Worm (Caenorhabditis elegans) whole organism, L4/young adult: ENCODE results near the gene T13H5.1.
A peak's percentile ranks its signal among the peaks of the same experiment; 100 is the strongest.

Experiments used
- W03F9.2 ChIP-seq: fragments of 150-350 bp; optimal IDR thresholded peaks from 2 replicates; lab custom pipeline; 2014; ENCODE audit warnings: missing biosample characterization, missing genetic modification characterization
- dao-5 ChIP-seq: sonication (generic microtip); optimal IDR thresholded peaks from 2 replicates; lab custom pipeline; 2016; ENCODE audit warnings: missing genotype, missing genetic modification characterization, moderate library complexity, missing compliant biosample characterization
- him-1 ChIP-seq: sonication (generic microtip); optimal IDR thresholded peaks from 2 replicates; lab custom pipeline; 2016; ENCODE audit warnings: missing genotype, missing genetic modification reagents, missing genetic modification characterization, missing compliant biosample characterization

Gene T13H5.1

DNA sequence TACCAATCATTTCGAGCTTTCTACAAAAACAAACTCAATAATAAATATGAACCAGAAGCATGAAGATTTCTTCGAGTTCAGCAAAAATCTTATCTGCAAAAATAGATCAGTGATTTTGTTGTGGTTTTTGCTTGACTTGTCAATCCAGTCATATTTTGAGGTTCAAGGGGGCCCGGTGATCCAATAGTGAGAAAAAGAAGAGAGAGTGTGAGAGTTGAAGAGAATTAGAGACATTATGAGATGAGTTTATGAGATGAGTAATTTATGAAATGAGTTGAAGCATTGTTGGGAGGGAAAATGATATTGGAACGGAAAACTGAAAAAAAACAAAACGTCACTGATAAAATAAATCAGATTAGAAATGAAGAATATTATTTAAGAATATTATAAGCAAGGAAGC lies at the start of gene T13H5.1:
T13H5.1 (minus strand) TSS at position 101 of the 400 bp plus-strand sequence.
- TF ChIP-seq him-1 (tag; lab: Kevin White, UChicago) (no peak), dao-5 (no peak), W03F9.2 (no peak)

DNA sequence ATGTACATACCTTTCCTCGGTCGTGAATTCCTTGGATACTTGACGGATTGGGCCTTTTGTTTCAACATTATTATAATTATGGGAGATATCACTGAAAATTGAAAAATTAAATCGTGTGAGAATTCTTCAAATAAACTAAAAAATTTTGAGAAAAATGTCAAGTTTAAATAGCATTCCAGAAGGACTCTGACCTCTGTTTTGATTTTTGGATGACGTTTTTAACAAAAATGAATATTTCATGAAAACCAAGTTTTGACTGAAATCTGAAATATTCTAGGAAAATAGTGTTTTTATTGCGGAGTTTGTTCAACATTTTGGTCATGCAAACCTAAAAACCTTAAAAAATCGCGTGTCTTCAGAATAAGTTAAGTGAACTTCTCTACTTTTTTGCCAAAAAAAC lies 47.3 kb upstream of the T13H5.1 start, which contains the start of gene glb-27:
glb-27 (minus strand) TSS at position 101 of the 400 bp plus-strand sequence.
- no peak for TF ChIP-seq dao-5
- TF ChIP-seq W03F9.2 = no peak
- no peak for TF ChIP-seq him-1 (tag; lab: Kevin White, UChicago)

DNA sequence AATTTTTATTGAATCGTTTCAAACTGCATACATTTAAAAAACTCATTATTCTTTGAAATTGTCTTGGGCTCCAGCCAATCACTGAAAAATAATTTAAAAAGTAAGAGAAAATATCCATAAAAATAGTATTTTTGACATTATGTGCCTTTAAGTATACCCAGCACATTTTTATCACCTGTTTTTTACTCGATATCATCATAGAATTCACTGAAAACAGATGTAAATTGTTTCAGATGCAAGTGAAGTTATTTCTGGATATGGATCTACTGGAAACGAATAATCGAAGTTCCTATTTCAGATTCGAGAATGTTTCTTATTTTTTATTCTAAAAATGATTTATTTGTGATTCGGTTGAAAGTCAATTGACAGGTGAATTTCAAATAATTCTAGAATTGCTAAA lies 45.7 kb upstream of the T13H5.1 start:
- no peak for TF ChIP-seq him-1 (tag; lab: Kevin White, UChicago)
- TF ChIP-seq dao-5 = no peak
- TF ChIP-seq W03F9.2 = no peak

DNA sequence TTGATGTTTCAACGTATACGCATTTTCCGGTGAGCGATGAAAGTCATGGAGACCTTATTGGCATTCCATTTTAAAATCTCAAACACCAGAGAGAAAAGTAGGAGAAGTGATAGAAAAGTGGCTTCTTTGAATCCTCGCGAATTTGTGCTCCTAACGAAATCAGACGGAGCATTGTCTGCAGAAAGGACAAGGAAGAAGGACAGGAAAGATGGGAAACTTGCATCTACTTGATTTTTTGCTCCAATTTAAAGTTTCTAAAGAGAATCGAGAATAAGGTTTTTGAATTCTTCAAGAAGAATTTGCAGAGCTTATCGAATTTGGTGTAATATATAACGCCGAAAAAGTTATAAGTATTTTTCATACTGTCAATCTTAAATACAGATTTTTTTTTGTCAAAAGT lies 42.2 kb upstream of the T13H5.1 start:
- TF ChIP-seq W03F9.2 = no peak
- no peak for TF ChIP-seq him-1 (tag; lab: Kevin White, UChicago)
- no peak for TF ChIP-seq dao-5

DNA sequence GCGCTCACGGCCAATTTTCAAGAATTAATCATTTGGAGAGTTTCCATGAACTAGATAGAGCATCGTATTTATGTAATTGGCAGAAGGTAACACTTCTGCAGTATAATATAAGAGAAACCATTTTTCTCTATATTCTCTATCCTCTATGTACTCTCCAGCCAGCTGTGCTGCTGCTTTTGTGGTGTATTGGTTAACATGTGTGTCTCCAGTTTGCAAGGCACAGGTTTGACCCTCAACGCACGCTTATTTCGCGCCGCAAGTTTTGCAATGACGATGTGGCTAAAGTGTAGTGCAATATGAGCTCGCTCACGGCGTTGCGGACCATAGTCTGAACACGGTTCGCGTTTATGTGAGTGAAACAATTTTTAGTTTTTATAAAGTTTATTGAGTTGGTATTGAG lies 38.1 kb upstream of the T13H5.1 start:
- TF ChIP-seq him-1 (tag; lab: Kevin White, UChicago) (peak; percentile 76), W03F9.2 (no peak), dao-5 (peak; percentile 92)

DNA sequence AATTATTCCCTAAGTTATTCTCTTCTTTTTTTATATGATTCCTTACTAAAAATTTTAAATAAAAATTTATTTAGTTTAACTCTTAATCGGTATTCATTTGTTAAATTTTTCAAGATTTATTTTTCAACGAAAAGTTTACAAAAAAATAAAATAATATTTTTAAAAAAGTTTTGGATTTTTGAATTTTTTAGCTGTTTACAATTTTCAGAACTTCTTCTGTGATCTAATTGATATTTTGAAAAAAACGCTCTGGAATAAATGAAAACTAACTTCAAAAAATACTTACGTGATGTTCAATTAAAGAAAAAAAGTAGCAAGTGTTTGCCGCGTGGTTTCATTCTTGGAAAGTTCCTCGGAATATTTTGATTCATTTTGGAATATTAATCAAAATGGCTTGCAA lies 36.5 kb upstream of the T13H5.1 start, which contains the start of gene decr-1.2:
decr-1.2 (plus strand) TSS at position 301 of the 400 bp plus-strand sequence.
- TF ChIP-seq dao-5 (no peak), him-1 (tag; lab: Kevin White, UChicago) (no peak)

DNA sequence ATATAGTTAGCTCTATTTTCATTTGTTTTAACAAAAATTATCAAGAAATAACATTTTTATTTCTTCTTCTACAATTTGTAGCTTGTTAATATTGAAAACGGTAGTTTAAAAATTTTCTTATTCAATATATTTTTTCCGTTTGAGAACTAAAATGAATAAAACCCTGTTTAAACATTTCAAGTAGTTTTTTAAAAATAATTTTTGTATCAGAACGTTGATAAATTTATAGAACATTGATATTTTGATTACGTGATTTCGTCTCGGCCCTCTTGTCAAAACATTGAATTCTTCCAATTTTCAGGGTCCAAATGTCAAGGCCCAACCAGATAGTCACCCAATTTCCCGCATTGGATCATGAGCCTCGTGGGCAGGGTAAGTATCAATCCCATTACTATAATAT lies 31.6 kb upstream of the T13H5.1 start, which contains the start of gene pqn-73:
pqn-73 (plus strand) TSS at position 301 of the 400 bp plus-strand sequence.
- no peak for TF ChIP-seq him-1 (tag; lab: Kevin White, UChicago)
- TF ChIP-seq dao-5 = no peak

DNA sequence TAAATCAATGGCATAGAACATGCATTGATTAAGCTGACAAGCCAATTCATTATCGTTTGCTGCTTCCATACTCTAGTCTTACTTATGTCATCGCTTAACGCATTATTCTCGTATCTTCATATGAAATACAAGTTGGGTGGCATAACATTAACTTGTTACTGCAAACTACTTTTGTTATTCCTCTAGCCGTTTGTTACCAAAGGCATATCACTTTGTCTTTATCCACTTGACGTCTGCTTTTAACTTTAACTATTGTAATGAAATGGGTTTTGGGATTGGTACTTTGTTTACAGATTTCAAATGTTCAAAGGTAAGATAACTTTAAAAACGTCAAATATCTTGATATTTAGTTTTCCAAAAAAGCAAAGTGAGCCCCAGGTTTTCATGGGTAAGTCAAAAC lies 27.2 kb upstream of the T13H5.1 start, which contains the start of gene W01C9.2:
W01C9.2 (plus strand) TSS at position 301 of the 400 bp plus-strand sequence.
- TF ChIP-seq W03F9.2 (no peak), dao-5 (no peak), him-1 (tag; lab: Kevin White, UChicago) (no peak)

DNA sequence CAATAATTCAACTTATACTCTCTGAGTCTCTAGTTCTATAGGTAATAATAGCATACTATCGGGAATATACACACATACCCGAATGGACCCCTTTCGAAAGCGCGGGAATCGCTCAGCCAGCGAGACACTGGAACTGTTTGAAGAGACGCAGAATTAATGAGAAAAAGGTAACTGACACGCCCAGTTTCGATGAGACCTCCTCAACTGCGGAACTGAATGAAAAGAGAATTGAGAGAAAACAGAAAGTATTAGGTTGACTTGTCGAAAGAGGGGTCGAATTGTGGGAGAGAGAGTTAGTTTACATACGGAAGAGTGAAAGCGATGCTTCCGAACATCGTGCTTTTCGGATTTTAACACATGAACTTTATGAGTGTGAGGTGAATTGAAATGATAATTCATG lies 23.2 kb upstream of the T13H5.1 start:
- TF ChIP-seq W03F9.2 (no peak), him-1 (tag; lab: Kevin White, UChicago) (no peak), dao-5 (no peak)

DNA sequence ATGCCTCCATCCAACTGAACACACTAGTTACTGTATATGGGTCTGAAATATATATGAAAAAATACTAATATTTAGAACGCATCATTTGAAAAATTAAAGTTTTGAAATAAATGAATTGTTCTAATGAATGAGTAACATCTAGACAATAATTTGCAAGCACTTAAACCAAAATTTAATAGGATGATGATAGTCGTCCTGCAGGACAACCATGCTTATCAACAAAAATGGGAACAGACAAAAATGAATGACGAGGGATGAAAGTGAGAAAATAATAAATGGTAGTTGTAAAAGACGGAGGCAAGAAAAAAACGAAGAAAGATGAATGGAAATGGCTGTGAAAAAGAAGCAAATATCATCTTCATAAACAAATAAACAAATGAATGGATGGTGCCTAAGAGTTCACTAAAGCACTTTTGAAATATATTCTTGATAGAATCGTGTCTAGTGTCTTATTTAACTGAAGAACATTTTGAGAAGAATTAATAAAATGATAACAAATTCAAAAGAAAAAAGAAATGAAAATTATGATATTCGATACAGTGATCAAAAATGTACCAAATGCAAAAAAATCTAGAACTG lies 22.4 kb upstream of the T13H5.1 start, which contains the start of gene gldi-7:
gldi-7 (minus strand) TSS at position 42 of the 579 bp plus-strand sequence.
- TF ChIP-seq dao-5 (no peak), him-1 (tag; lab: Kevin White, UChicago) (no peak), W03F9.2 (no peak)

DNA sequence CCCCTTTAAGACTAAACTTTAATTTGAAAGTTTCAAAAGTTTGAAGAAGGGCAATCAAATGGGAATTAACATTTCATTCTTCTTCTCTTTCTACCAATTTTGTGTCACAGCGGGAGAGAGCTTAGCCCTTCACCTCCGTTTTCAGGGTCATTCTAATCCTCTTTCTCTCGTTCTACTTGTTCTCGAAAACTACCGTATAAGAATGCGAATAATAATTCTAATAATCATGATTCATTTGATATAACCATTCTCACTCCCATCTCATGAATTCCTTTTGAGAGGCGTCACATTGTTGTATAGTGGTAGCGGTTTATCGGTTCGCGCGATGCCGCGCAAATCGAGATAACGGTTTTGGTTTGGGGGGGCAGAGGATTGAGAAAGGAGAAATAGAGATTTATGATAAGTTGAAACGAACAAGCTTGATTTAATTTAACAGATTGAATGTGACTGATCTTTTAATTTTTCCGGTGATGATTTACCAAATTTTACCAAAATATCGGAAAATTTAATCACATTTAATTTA lies 20.4 kb upstream of the T13H5.1 start:
- no peak for TF ChIP-seq him-1 (tag; lab: Kevin White, UChicago)
- TF ChIP-seq W03F9.2 = no peak
- no peak for TF ChIP-seq dao-5

DNA sequence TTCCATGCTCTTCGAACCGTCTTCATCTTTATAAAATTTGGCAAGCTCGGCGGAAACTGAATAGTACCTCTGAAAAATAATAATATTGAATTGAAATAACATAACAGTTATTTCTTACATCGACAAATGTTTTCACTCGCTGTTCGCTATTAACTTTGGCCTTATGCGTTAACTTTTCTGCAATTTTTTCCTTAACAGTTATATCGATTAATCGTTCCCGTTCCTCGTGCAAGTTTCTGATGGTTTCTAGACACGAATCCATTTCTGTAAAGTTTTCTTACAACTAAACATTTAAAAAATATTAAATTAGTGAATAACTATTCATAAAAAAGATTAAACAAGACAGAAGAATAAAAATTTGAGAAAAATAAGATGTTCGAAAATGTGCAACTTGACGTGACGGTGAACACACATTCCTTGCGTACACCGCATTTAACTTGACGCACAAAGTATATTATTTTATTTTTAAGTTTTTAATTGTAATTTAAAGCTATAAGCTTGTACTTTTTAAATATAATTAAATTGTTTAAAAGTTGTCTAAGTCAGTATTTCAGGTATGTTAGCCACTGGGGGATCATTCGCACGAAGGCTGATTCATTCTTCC lies 16.4 kb upstream of the T13H5.1 start, which contains the start of the genes prp-9 and mrps-18B:
prp-9 (minus strand) TSS at position 264 of the 604 bp plus-strand sequence.
mrps-18B (plus strand) TSS at position 549 of the 604 bp plus-strand sequence.
- TF ChIP-seq W03F9.2 = peak; percentile 82
- TF ChIP-seq dao-5 = no peak
- TF ChIP-seq him-1 (tag; lab: Kevin White, UChicago) = no peak

DNA sequence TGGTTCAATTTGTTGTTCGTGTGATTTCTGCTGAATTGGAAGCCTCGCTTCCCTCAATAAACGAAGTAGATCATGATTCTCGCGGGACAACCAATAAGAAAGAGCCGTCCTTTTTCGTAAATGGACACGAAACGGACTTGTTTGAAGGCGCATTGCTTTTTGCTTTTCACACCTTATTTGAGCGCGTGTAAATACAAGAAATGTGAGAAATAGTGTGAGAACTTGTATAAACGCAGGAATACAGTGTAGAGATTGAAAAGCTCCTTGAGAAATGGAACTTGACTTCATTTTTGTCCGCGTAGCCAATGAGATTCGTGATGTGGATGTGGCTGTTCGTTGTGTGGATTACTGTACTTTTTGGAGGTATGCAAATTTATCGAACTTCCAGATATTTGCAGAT lies 11.8 kb upstream of the T13H5.1 start, which contains the start of gene cht-2:
cht-2 (plus strand) TSS at position 301 of the 400 bp plus-strand sequence.
- TF ChIP-seq dao-5 = no peak
- TF ChIP-seq W03F9.2 = no peak
- TF ChIP-seq him-1 (tag; lab: Kevin White, UChicago) = no peak

DNA sequence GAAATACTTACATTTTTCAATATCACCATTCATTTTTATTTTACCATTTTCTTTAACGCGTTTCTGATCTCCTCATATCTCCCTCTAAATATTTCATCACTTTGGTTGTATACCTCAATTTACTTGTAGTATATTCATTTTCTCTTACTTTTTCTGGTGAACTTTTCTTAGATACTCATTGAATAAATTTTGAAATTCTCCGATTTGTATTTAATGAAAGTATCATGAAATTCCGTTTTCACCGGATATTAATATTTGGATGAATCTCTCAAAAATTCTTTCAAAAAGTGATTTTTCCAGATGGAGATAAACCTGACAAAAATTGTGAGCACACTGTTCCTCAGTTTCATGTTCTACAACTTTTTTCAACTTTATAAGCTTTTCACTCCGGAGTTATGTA lies 9.4 kb upstream of the T13H5.1 start, which contains the start of gene T13H5.8:
T13H5.8 (plus strand) TSS at position 301 of the 400 bp plus-strand sequence.
- TF ChIP-seq W03F9.2 (no peak), dao-5 (no peak), him-1 (tag; lab: Kevin White, UChicago) (no peak)

DNA sequence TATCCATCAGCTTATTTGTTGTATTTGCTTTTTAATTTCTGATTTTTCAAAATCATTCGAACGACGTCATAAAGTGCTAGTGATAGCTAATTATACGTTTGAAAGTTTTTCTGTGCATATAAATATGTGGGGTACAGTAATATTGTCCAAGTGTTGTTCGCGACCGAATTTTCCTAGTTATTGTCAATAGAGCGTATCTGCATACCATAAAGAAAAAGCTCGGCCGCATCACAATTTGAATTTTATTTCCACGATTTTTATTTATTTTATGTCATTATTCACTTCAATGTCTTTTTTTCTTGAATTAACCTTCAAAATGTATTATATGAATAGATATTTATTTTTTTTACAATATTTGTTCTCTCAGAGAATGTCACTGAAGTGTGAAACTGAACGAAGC lies 7.9 kb upstream of the T13H5.1 start, which contains the start of gene rnh-2:
rnh-2 (plus strand) TSS at position 368 of the 400 bp plus-strand sequence.
- TF ChIP-seq him-1 (tag; lab: Kevin White, UChicago) = peak; percentile 16
- no peak for TF ChIP-seq dao-5
- TF ChIP-seq W03F9.2 = peak; percentile 88
